Worm (Caenorhabditis elegans): Measurements from ENCODE around the gene ints-2.

The ints-2 gene

DNA sequence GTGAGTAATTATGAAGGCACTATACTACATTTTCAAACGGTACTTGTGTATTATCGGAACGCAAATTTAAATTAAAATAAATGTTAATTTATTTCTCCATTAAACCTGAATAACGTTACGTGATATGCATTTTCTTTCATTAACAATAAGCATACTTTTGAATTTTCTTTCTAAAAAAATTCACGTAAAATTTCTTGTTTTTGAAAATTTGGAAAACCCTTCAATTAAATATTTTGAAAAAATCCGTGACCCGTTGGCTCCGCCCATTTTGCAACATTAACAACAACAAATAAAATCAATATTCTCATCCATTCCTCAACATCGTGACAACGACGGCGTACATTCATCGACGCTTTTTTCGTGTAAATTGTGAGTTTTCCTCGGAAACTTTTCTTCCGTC lies 39.3 kb upstream of the ints-2 start, which contains the start of gene acs-10:
Gene acs-10 (plus strand): TSS at position 301 of the 400 bp plus-strand sequence.
- no peak for TF ChIP-seq tbx-37 (GFP tag; conservative IDR thresholded peaks at IDR 0.05)
- TF ChIP-seq F13C5.2 (tag; optimal IDR thresholded peaks at IDR 0.05) = no peak
- TF ChIP-seq ceh-36 (tag; optimal IDR thresholded peaks at IDR 0.05) = no peak
- no peak for TF ChIP-seq B0310.2 (tag; optimal IDR thresholded peaks at IDR 0.05)

- TF ChIP-seq tbx-11 (GFP tag; IDR thresholded peaks at IDR 0.05) (no peak), tra-4 (tag; optimal IDR thresholded peaks at IDR 0.05) (no peak), pes-1 (GFP tag; IDR thresholded peaks at IDR 0.05) (no peak), ceh-36 (tag; optimal IDR thresholded peaks at IDR 0.05) (no peak)
Measured at ce11 chrV:14147114-14147513, 38.4 kb upstream of the ints-2 start.

ce11 chrV:14149125-14149524 lies 36.4 kb upstream of the ints-2 start:
- TF ChIP-seq F13C5.2 (tag; optimal IDR thresholded peaks at IDR 0.05) = no peak
- TF ChIP-seq aly-1 (tag; optimal IDR thresholded peaks at IDR 0.05) = no peak
- TF ChIP-seq ceh-13 (GFP tag; optimal IDR thresholded peaks at IDR 0.05) = no peak
- no peak for TF ChIP-seq scrt-1 (GFP tag; IDR thresholded peaks at IDR 0.05)
- no peak for TF ChIP-seq sea-1 (GFP tag; conservative IDR thresholded peaks at IDR 0.05)
- no peak for TF ChIP-seq flt-1 (GFP tag; IDR thresholded peaks at IDR 0.05)
- no peak for TF ChIP-seq hmg-4 (GFP tag; optimal IDR thresholded peaks at IDR 0.05)
- TF ChIP-seq tbx-11 (GFP tag; IDR thresholded peaks at IDR 0.05) = no peak
- no peak for TF ChIP-seq pes-1 (GFP tag; IDR thresholded peaks at IDR 0.05)
- TF ChIP-seq hnd-1 (tag; optimal IDR thresholded peaks at IDR 0.05) = no peak
- TF ChIP-seq B0310.2 (tag; optimal IDR thresholded peaks at IDR 0.05) = no peak
- TF ChIP-seq ets-7 (tag; optimal IDR thresholded peaks at IDR 0.05) = no peak
- TF ChIP-seq hmbx-1 (tag; optimal IDR thresholded peaks at IDR 0.05) = no peak

ce11 chrV:14150966-14151365 lies 34.5 kb upstream of the ints-2 start:
- TF ChIP-seq tra-4 (tag; optimal IDR thresholded peaks at IDR 0.05) (no peak), pes-1 (GFP tag; IDR thresholded peaks at IDR 0.05) (no peak), hnd-1 (tag; optimal IDR thresholded peaks at IDR 0.05) (no peak), aly-1 (tag; optimal IDR thresholded peaks at IDR 0.05) (no peak), hmbx-1 (tag; optimal IDR thresholded peaks at IDR 0.05) (no peak), ceh-13 (GFP tag; optimal IDR thresholded peaks at IDR 0.05) (no peak), B0310.2 (tag; optimal IDR thresholded peaks at IDR 0.05) (no peak), ets-7 (tag; optimal IDR thresholded peaks at IDR 0.05) (no peak), flt-1 (GFP tag; IDR thresholded peaks at IDR 0.05) (no peak)

DNA sequence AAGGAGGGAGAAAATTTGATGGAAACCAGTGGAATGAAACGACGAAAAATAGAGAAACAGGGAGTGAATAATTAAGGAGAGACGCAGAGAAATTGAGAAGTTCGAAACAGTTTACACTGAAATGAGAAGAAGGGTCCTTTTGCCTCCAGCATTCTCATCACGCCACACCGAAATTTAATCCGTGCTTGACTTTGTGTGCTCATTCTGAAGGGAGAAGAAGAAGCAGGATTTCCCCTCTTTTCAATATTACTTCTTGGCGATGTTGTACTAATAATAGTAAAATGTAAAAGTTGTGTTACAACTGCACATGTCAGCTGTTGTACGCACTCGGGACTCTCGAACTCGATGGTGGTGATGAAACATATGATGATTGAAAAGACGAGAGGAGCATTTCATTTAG lies 31.9 kb upstream of the ints-2 start:
- no peak for TF ChIP-seq scrt-1 (GFP tag; IDR thresholded peaks at IDR 0.05)
- no peak for TF ChIP-seq flt-1 (GFP tag; IDR thresholded peaks at IDR 0.05)
- TF ChIP-seq pes-1 (GFP tag; IDR thresholded peaks at IDR 0.05) = no peak
- TF ChIP-seq sea-1 (GFP tag; conservative IDR thresholded peaks at IDR 0.05) = no peak
- no peak for TF ChIP-seq ets-7 (tag; optimal IDR thresholded peaks at IDR 0.05)
- no peak for TF ChIP-seq ceh-13 (GFP tag; optimal IDR thresholded peaks at IDR 0.05)

DNA sequence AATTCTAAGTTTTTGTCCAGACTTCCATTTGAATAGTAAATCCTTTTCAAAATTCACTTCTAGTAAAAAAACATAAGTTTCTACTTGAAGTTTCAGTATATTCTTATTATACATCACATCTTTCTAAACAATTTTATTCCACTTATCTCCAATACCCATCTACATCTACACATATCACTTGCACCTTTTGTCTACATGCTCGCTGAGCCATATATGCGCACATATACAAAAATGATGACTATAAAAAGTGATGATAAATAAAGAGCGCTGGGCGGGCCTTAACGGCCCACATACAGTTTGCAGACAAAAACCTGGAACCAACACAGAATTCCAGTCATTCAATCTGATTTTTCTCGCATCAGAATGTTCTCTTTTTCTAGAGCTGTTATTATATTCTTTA lies 29.0 kb upstream of the ints-2 start, which contains the start of gene AH10.2:
Gene AH10.2 (plus strand): TSS at position 301 of the 400 bp plus-strand sequence.
- no peak for TF ChIP-seq hnd-1 (tag; optimal IDR thresholded peaks at IDR 0.05)
- no peak for TF ChIP-seq ceh-13 (GFP tag; optimal IDR thresholded peaks at IDR 0.05)

DNA sequence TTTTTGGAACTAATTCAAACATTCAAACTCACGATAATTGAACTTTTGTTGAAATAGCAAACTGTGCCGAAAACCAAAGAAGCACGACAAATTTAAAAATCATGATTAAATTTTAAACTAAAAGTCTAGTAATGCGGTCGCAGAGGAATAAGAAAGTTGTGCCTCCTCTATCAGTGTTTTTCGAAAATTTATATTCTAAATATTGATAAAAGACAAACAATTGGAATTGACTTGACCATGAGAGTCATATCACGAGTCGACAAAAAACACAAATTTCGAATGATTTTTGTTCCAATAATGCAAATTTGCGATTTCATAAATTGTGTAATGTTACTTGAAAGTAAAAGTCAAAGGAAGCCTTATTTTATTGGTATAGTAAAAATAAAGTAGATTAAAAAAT lies 24.8 kb upstream of the ints-2 start, which contains the start of gene cest-1.2:
Gene cest-1.2 (minus strand): TSS at position 165 of the 400 bp plus-strand sequence.
- TF ChIP-seq hmbx-1 (tag; optimal IDR thresholded peaks at IDR 0.05) = no peak
- TF ChIP-seq flt-1 (GFP tag; IDR thresholded peaks at IDR 0.05) = no peak
- TF ChIP-seq tbx-37 (GFP tag; conservative IDR thresholded peaks at IDR 0.05) = no peak
- no peak for TF ChIP-seq F13C5.2 (tag; optimal IDR thresholded peaks at IDR 0.05)
- no peak for TF ChIP-seq ets-7 (tag; optimal IDR thresholded peaks at IDR 0.05)
- no peak for TF ChIP-seq scrt-1 (GFP tag; IDR thresholded peaks at IDR 0.05)
- TF ChIP-seq sea-1 (GFP tag; conservative IDR thresholded peaks at IDR 0.05) = no peak
- TF ChIP-seq aly-1 (tag; optimal IDR thresholded peaks at IDR 0.05) = no peak
- no peak for TF ChIP-seq ceh-36 (tag; optimal IDR thresholded peaks at IDR 0.05)
- TF ChIP-seq B0310.2 (tag; optimal IDR thresholded peaks at IDR 0.05) = no peak
- TF ChIP-seq pes-1 (GFP tag; IDR thresholded peaks at IDR 0.05) = no peak

- TF ChIP-seq sea-1 (GFP tag; conservative IDR thresholded peaks at IDR 0.05) = no peak
- no peak for TF ChIP-seq hmg-4 (GFP tag; optimal IDR thresholded peaks at IDR 0.05)
- no peak for TF ChIP-seq ceh-36 (tag; optimal IDR thresholded peaks at IDR 0.05)
- no peak for TF ChIP-seq B0310.2 (tag; optimal IDR thresholded peaks at IDR 0.05)
- no peak for TF ChIP-seq scrt-1 (GFP tag; IDR thresholded peaks at IDR 0.05)
- TF ChIP-seq tra-4 (tag; optimal IDR thresholded peaks at IDR 0.05) = no peak
- no peak for TF ChIP-seq pes-1 (GFP tag; IDR thresholded peaks at IDR 0.05)
- no peak for TF ChIP-seq tbx-11 (GFP tag; IDR thresholded peaks at IDR 0.05)
- TF ChIP-seq aly-1 (tag; optimal IDR thresholded peaks at IDR 0.05) = no peak
Measured at ce11 chrV:14162959-14163548, 22.4 kb upstream of the ints-2 start, which contains the start of gene srd-26. Gene srd-26, minus strand, starts transcription at chrV:14163009.

DNA sequence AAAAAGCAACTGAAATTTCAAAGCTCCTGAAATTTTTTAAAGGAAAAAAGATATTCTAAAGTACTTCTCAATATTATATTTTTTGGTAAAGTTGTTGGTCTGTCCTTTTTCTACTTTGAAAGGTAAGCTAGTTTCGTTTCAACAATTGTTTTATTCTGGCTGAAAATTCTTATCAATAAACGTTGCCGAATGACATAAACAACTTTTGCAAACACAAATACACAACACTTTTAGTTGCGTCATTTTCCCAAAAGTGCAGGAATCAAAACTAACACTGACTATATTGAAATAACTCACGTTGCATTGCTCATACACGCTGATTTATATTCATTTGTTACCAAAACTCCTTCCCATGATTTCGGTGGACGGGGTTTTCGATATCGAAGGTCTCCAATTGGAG lies 19.7 kb upstream of the ints-2 start:
- TF ChIP-seq sea-1 (GFP tag; conservative IDR thresholded peaks at IDR 0.05) = no peak
- no peak for TF ChIP-seq ceh-13 (GFP tag; optimal IDR thresholded peaks at IDR 0.05)
- no peak for TF ChIP-seq ceh-36 (tag; optimal IDR thresholded peaks at IDR 0.05)
- no peak for TF ChIP-seq pes-1 (GFP tag; IDR thresholded peaks at IDR 0.05)
- no peak for TF ChIP-seq B0310.2 (tag; optimal IDR thresholded peaks at IDR 0.05)
- no peak for TF ChIP-seq hmg-4 (GFP tag; optimal IDR thresholded peaks at IDR 0.05)
- no peak for TF ChIP-seq tbx-37 (GFP tag; conservative IDR thresholded peaks at IDR 0.05)
- no peak for TF ChIP-seq tbx-11 (GFP tag; IDR thresholded peaks at IDR 0.05)
- TF ChIP-seq scrt-1 (GFP tag; IDR thresholded peaks at IDR 0.05) = no peak
- TF ChIP-seq hnd-1 (tag; optimal IDR thresholded peaks at IDR 0.05) = no peak
- no peak for TF ChIP-seq flt-1 (GFP tag; IDR thresholded peaks at IDR 0.05)
- TF ChIP-seq hmbx-1 (tag; optimal IDR thresholded peaks at IDR 0.05) = no peak
- TF ChIP-seq ets-7 (tag; optimal IDR thresholded peaks at IDR 0.05) = no peak
- no peak for TF ChIP-seq F13C5.2 (tag; optimal IDR thresholded peaks at IDR 0.05)
- TF ChIP-seq tra-4 (tag; optimal IDR thresholded peaks at IDR 0.05) = no peak
- TF ChIP-seq ama-1 (optimal IDR thresholded peaks at IDR 0.05) = no peak
- TF ChIP-seq aly-1 (tag; optimal IDR thresholded peaks at IDR 0.05) = no peak

Measured in whole organism, early embryonic.